Fruit fly (Drosophila melanogaster): ENCODE results near the gene Clp.

Clp gene

DNA sequence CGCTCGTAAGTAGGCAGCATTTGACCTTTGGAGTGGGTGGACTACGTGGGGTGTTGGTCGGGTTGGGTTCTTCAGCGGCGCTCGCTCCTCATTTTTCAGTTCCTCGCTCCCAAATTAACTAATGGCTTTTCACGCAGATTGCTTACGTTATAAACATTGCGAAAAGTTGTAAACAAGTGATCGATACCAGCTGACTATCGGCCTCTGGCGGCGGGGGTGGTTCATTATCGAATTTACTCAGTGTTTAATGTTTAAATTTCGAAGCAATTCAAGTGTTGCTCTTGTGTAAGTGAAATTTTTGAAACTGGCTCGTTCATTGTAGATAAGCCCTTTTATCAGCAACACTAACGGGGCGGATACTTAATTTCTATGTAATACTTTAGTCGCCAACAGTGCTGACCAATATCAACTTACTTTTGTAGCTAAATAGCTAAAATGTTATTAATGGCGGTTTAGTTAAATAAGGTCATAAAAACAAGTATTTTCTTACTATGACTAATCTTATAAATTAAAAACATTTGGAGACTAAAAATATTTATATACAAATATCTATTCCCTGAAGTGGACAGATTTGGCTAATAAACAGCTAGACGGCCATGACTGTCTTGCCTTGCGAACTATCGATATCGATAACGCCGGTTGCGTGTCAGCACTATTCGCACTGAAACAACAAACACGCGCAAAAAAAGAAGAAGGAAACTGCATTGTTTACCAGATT is at the start of gene Clp, which contains the start of gene PGAP2 (continued):
- peak; percentile 72 for TF ChIP-seq CG2116 (GFP tag; optimal IDR thresholded peaks at IDR 0.05)
- no peak for TF ChIP-seq tio (GFP tag; optimal IDR thresholded peaks at IDR 0.05)
- no peak for TF ChIP-seq prd (optimal IDR thresholded peaks at IDR 0.05)
- peak; percentile 85 for TF ChIP-seq prd (GFP tag; IDR thresholded peaks at IDR 0.05)
- peak; percentile 77 for TF ChIP-seq Oaz (GFP tag; IDR thresholded peaks at IDR 0.05)
- TF ChIP-seq ash1 (GFP tag; optimal IDR thresholded peaks at IDR 0.05), result no peak
- TF ChIP-seq CG4360 (GFP tag; IDR thresholded peaks at IDR 0.05), result peak; percentile 71
- TF ChIP-seq zen (tag; optimal IDR thresholded peaks at IDR 0.05), result peak; percentile 62
- no peak for TF ChIP-seq CG11398 (GFP tag; optimal IDR thresholded peaks at IDR 0.05)
- peak; percentile 26; the same call in 1 of the 2 replicates for TF ChIP-seq NFAT (GFP tag; IDR thresholded peaks at IDR 0.05)
- peak; percentile 32; the same call in 1 of the 2 replicates for TF ChIP-seq E2f2 (GFP tag; IDR thresholded peaks at IDR 0.05)
- peak; percentile 73 for TF ChIP-seq H15 (GFP tag; IDR thresholded peaks at IDR 0.05)
- TF ChIP-seq CG11247 (GFP tag; IDR thresholded peaks at IDR 0.05), result peak; percentile 46; the same call in 1 of the 2 replicates
- peak; percentile 65 for TF ChIP-seq Mad (GFP tag; optimal IDR thresholded peaks at IDR 0.05)
- peak; percentile 58; the same call in 2 of the 3 replicates for TF ChIP-seq CG11093 (GFP tag; IDR thresholded peaks at IDR 0.05)
- peak; percentile 38 for TF ChIP-seq CG13123 (GFP tag; optimal IDR thresholded peaks at IDR 0.05)
- TF ChIP-seq Vsx1 (GFP tag; optimal IDR thresholded peaks at IDR 0.05), result no peak
- TF ChIP-seq en (GFP tag; optimal IDR thresholded peaks at IDR 0.05), result no peak
- TF ChIP-seq Trl (optimal IDR thresholded peaks at IDR 0.05), result no peak
- TF ChIP-seq Trl (GFP tag; optimal IDR thresholded peaks at IDR 0.05), result no peak
- peak; percentile 64 for TF ChIP-seq CG17385 (GFP tag; optimal IDR thresholded peaks at IDR 0.05)
- TF ChIP-seq sob (GFP tag; IDR thresholded peaks at IDR 0.05), result peak; percentile 77
- TF ChIP-seq seq (GFP tag; IDR thresholded peaks at IDR 0.05), result peak; percentile 38; the same call in 1 of the 2 replicates
- no peak for TF ChIP-seq CG3163 (GFP tag; optimal IDR thresholded peaks at IDR 0.05)
- peak; percentile 43 to 56 for TF ChIP-seq chif (GFP tag; optimal IDR thresholded peaks at IDR 0.05)
- peak; percentile 76 for TF ChIP-seq sug (tag; optimal IDR thresholded peaks at IDR 0.05)
- TF ChIP-seq CG17359 (tag; optimal IDR thresholded peaks at IDR 0.05), result peak; percentile 67
- no peak for TF ChIP-seq insv (GFP tag; optimal IDR thresholded peaks at IDR 0.05)
- peak; percentile 76 for TF ChIP-seq CG6689 (GFP tag; IDR thresholded peaks at IDR 0.05)
- peak; percentile 56 for TF ChIP-seq CG3281 (GFP tag; optimal IDR thresholded peaks at IDR 0.05)
- peak; percentile 75 for TF ChIP-seq ken (GFP tag; IDR thresholded peaks at IDR 0.05)
- peak; percentile 65; the same call in 2 of the 3 replicates for TF ChIP-seq zfh1 (GFP tag; IDR thresholded peaks at IDR 0.05)
- TF ChIP-seq CG31224 (GFP tag; IDR thresholded peaks at IDR 0.05), result peak; percentile 67
- TF ChIP-seq Hr3 (GFP tag; optimal IDR thresholded peaks at IDR 0.05), result peak; percentile 76
- TF ChIP-seq exex (tag; optimal IDR thresholded peaks at IDR 0.05), result peak; percentile 53
- TF ChIP-seq CG7271 (tag; optimal IDR thresholded peaks at IDR 0.05), result peak; percentile 5
- TF ChIP-seq D19A (tag; optimal IDR thresholded peaks at IDR 0.05), result no peak
- no peak for TF ChIP-seq pb (GFP tag; optimal IDR thresholded peaks at IDR 0.05)
- peak; percentile 73 for TF ChIP-seq CG31441 (GFP tag; IDR thresholded peaks at IDR 0.05)
- no peak for TF ChIP-seq tll (GFP tag; optimal IDR thresholded peaks at IDR 0.05)
- peak in 1 of 2 experiments; percentile 11 for TF ChIP-seq Hr51 (GFP tag; optimal IDR thresholded peaks at IDR 0.05)
- TF ChIP-seq dysf (GFP tag; IDR thresholded peaks at IDR 0.05), result peak; percentile 81
- TF ChIP-seq CG18476 (GFP tag; optimal IDR thresholded peaks at IDR 0.05), result peak; percentile 53
- TF ChIP-seq CG30020 (tag; optimal IDR thresholded peaks at IDR 0.05), result peak; percentile 60
- peak; percentile 65 for TF ChIP-seq nerfin-1 (tag; optimal IDR thresholded peaks at IDR 0.05)
- no peak for TF ChIP-seq Hr78 (GFP tag; optimal IDR thresholded peaks at IDR 0.05)
- TF ChIP-seq trem (tag; optimal IDR thresholded peaks at IDR 0.05), result peak; percentile 71
- TF ChIP-seq da (GFP tag; optimal IDR thresholded peaks at IDR 0.05), result no peak
- TF ChIP-seq Sox100B (GFP tag; optimal IDR thresholded peaks at IDR 0.05), result no peak
- no peak for TF ChIP-seq CG11560 (tag; IDR thresholded peaks at IDR 0.05)
